Worm (Caenorhabditis elegans) whole organism, L4 larva: ENCODE data around the gene F35C5.1.

Source experiments
- ZK546.5 ChIP-seq, 2 experiments: sonication (generic microtip); optimal IDR thresholded peaks; 2 replicates each; lab custom pipeline; 2017; ENCODE audit warnings: missing biosample characterization in 2 of 2, missing genetic modification characterization in 2 of 2
- unc-62 ChIP-seq, 3 experiments: fragments of 150-350 bp in 1 of 3; sonication (generic microtip); optimal IDR thresholded peaks in 2 of 3; peaks in 1 of 3; 1 replicate in 1 of 3; 2 replicates in 2 of 3; lab custom pipeline; 2014 to 2017; ENCODE audit warnings: missing biosample characterization in 3 of 3, missing genetic modification characterization in 3 of 3, missing genetic modification reagents in 3 of 3, missing genotype in 1 of 3
- zfp-3 ChIP-seq: fragments of 200-800 bp; sonication (Bioruptor generic); conservative IDR thresholded peaks from 2 replicates; pipeline ENCODE4 v1.3.6; 2022; ENCODE audit warnings: missing genetic modification reagents, missing genetic modification characterization, missing compliant biosample characterization

- TF ChIP-seq zfp-3 (no peak), unc-62 (GFP tag; optimal IDR thresholded peaks at IDR 0.05 in 1 of 2; lab: Kevin White, UChicago) (no peak), unc-62 (tag; optimal IDR thresholded peaks at IDR 0.05; lab: Kevin White, UChicago) (no peak), ZK546.5 (tag; optimal IDR thresholded peaks at IDR 0.05; lab: Kevin White, UChicago) (no peak)
These were observed 28.2 kb downstream of the F35C5.1 start, which contains the start of gene ddn-2 for ce11 chrII:12908779-12909178.
